Worm (Caenorhabditis elegans): ENCODE results near the gene C45B2.6.

The C45B2.6 gene

DNA sequence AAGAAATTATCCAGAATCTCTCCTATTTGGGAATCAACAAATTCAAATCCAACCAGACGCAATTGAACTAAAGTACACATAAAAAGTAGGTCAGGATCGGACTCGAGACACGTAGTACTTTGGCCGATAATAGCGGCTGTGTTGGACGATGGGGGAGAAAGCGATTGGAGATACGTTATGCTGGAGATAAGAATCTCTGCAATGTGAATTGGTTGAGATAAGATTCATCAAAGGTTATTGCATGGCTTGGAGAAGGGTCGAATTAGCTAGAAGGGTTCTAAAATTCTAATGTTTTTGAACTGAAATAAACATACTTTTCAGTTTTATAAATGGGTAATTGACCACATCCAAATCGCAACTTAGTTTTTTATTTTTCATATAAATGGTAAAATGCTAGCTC is 39.9 kb downstream of the C45B2.6 start:
- TF ChIP-seq cnd-1 (tag; optimal IDR thresholded peaks at IDR 0.05) (no peak), drap-1 (GFP tag; optimal IDR thresholded peaks at IDR 0.05) (no peak), unc-62 (GFP tag; optimal IDR thresholded peaks at IDR 0.05) (no peak), blmp-1 (tag; optimal IDR thresholded peaks at IDR 0.05) (no peak), lsy-2 (tag; optimal IDR thresholded peaks at IDR 0.05) (no peak), flh-1 (GFP tag; optimal IDR thresholded peaks at IDR 0.05) (no peak), nhr-237 (tag; optimal IDR thresholded peaks at IDR 0.05) (no peak), unc-39 (tag; optimal IDR thresholded peaks at IDR 0.05) (no peak), tbx-8 (GFP tag; optimal IDR thresholded peaks at IDR 0.05) (no peak), mep-1 (tag; optimal IDR thresholded peaks at IDR 0.05) (no peak), ham-2 (GFP tag; optimal IDR thresholded peaks at IDR 0.05) (peak; percentile 77), M03D4.4 (tag; optimal IDR thresholded peaks at IDR 0.05) (no peak), unc-120 (tag; optimal IDR thresholded peaks at IDR 0.05; ENCODE audit: poor library complexity, severe bottlenecking) (no peak), mls-2 (tag; optimal IDR thresholded peaks at IDR 0.05) (no peak), ceh-83 (GFP tag; optimal IDR thresholded peaks at IDR 0.05) (no peak), hlh-1 (tag; optimal IDR thresholded peaks at IDR 0.05) (no peak), elt-1 (tag; optimal IDR thresholded peaks at IDR 0.05; ENCODE audit: borderline replicate concordance, insufficient read depth) (peak; percentile 98), nhr-12 (tag; optimal IDR thresholded peaks at IDR 0.05) (no peak), nhr-76 (tag; optimal IDR thresholded peaks at IDR 0.05) (no peak), ces-1 (GFP tag; optimal IDR thresholded peaks at IDR 0.05) (no peak), nhr-2 (tag; optimal IDR thresholded peaks at IDR 0.05) (peak; percentile 31), zip-8 (tag; optimal IDR thresholded peaks at IDR 0.05) (no peak), ceh-39 (tag; optimal IDR thresholded peaks at IDR 0.05) (no peak), lin-32 (GFP tag; optimal IDR thresholded peaks at IDR 0.05) (no peak)

ce11 chrX:6093046-6093445 is 40.4 kb downstream of the C45B2.6 start, which contains the start of gene C15H9.5:
C15H9.5 (plus strand) TSS chrX:6093300.
- no peak for TF ChIP-seq ces-1 (GFP tag; optimal IDR thresholded peaks at IDR 0.05)
- TF ChIP-seq blmp-1 (tag; optimal IDR thresholded peaks at IDR 0.05) = no peak
- no peak for TF ChIP-seq ceh-43 (GFP tag; optimal IDR thresholded peaks at IDR 0.05)
- TF ChIP-seq nhr-2 (tag; optimal IDR thresholded peaks at IDR 0.05) = no peak
- no peak for TF ChIP-seq hlh-1 (tag; optimal IDR thresholded peaks at IDR 0.05)
- no peak for TF ChIP-seq elt-3 (tag; optimal IDR thresholded peaks at IDR 0.05)
- TF ChIP-seq M03D4.4 (tag; optimal IDR thresholded peaks at IDR 0.05) = no peak
- no peak for TF ChIP-seq pha-4 (tag; optimal IDR thresholded peaks at IDR 0.05)
- no peak for TF ChIP-seq mls-2 (tag; optimal IDR thresholded peaks at IDR 0.05)
- no peak for TF ChIP-seq mab-5 (tag; optimal IDR thresholded peaks at IDR 0.05)
- no peak for TF ChIP-seq cnd-1 (tag; optimal IDR thresholded peaks at IDR 0.05)
- no peak for TF ChIP-seq unc-62 (GFP tag; optimal IDR thresholded peaks at IDR 0.05)
- no peak for TF ChIP-seq nhr-76 (tag; optimal IDR thresholded peaks at IDR 0.05)
- TF ChIP-seq nhr-28 (tag; optimal IDR thresholded peaks at IDR 0.05) = no peak
- TF ChIP-seq lin-13 (tag; optimal IDR thresholded peaks at IDR 0.05) = no peak
- TF ChIP-seq drap-1 (GFP tag; optimal IDR thresholded peaks at IDR 0.05) = no peak
- no peak for TF ChIP-seq flh-1 (GFP tag; optimal IDR thresholded peaks at IDR 0.05)
- TF ChIP-seq sptf-1 (tag; optimal IDR thresholded peaks at IDR 0.05) = no peak

DNA sequence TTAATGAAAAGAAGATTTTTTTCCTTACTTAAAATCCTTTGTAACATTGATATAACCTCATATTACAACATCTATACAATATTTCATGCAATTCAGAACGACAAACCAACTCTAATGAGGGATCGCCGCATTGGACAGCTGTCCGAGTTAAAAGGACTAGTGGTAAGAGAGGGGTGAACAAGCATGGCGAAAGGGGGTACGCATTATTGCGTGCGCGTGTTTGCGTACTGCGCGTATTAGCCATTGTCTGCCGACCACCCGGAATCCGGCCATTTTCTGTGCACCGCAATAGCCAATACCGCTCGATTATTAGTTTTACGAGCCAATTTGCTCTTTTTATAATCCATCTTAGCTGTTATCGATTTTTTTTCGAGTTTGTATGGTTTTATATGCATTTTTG is 44.9 kb downstream of the C45B2.6 start, which contains the start of gene C15H9.4:
Gene C15H9.4, plus strand, starts transcription at position 93 of the 400 bp plus-strand sequence.
- peak; percentile 16 for TF ChIP-seq mep-1 (tag; optimal IDR thresholded peaks at IDR 0.05)
- TF ChIP-seq snpc-4 (tag; optimal IDR thresholded peaks at IDR 0.05) = no peak
- TF ChIP-seq drap-1 (GFP tag; optimal IDR thresholded peaks at IDR 0.05) = peak; percentile 45
- TF ChIP-seq elt-1 (tag; optimal IDR thresholded peaks at IDR 0.05; ENCODE audit: borderline replicate concordance, insufficient read depth) = peak; percentile 3
- peak; percentile 66 for TF ChIP-seq M03D4.4 (tag; optimal IDR thresholded peaks at IDR 0.05)
- peak; percentile 62 for TF ChIP-seq pha-4 (tag; optimal IDR thresholded peaks at IDR 0.05)
- peak; percentile 12 for TF ChIP-seq lsy-2 (tag; optimal IDR thresholded peaks at IDR 0.05)
- TF ChIP-seq ceh-39 (tag; optimal IDR thresholded peaks at IDR 0.05) = peak; percentile 2
- TF ChIP-seq ceh-43 (GFP tag; optimal IDR thresholded peaks at IDR 0.05) = peak; percentile 49
- no peak for TF ChIP-seq mab-5 (tag; optimal IDR thresholded peaks at IDR 0.05)
- no peak for TF ChIP-seq nhr-237 (tag; optimal IDR thresholded peaks at IDR 0.05)
- TF ChIP-seq blmp-1 (tag; optimal IDR thresholded peaks at IDR 0.05) = no peak
- TF ChIP-seq nhr-76 (tag; optimal IDR thresholded peaks at IDR 0.05) = no peak
- TF ChIP-seq cnd-1 (tag; optimal IDR thresholded peaks at IDR 0.05) = peak; percentile 84
- TF ChIP-seq lin-32 (GFP tag; optimal IDR thresholded peaks at IDR 0.05) = no peak
- peak; percentile 36 for TF ChIP-seq ceh-83 (GFP tag; optimal IDR thresholded peaks at IDR 0.05)
- TF ChIP-seq unc-39 (tag; optimal IDR thresholded peaks at IDR 0.05) = no peak
- no peak for TF ChIP-seq bed-3 (GFP tag; optimal IDR thresholded peaks at IDR 0.05)
- TF ChIP-seq sem-2 (GFP tag; optimal IDR thresholded peaks at IDR 0.05) = peak; percentile 26
- TF ChIP-seq nhr-2 (tag; optimal IDR thresholded peaks at IDR 0.05) = no peak
- TF ChIP-seq zip-8 (tag; optimal IDR thresholded peaks at IDR 0.05) = no peak
- TF ChIP-seq hlh-1 (tag; optimal IDR thresholded peaks at IDR 0.05) = peak; percentile 73
- peak; percentile 71 for TF ChIP-seq ces-1 (GFP tag; optimal IDR thresholded peaks at IDR 0.05)
- no peak for TF ChIP-seq tbx-8 (GFP tag; optimal IDR thresholded peaks at IDR 0.05)
- no peak for TF ChIP-seq unc-62 (GFP tag; optimal IDR thresholded peaks at IDR 0.05)
- peak; percentile 88 for TF ChIP-seq ham-2 (GFP tag; optimal IDR thresholded peaks at IDR 0.05)
- peak; percentile 57 for TF ChIP-seq lin-13 (tag; optimal IDR thresholded peaks at IDR 0.05)
- peak; percentile 59 for TF ChIP-seq unc-120 (tag; optimal IDR thresholded peaks at IDR 0.05; ENCODE audit: poor library complexity, severe bottlenecking)
- no peak for TF ChIP-seq nhr-12 (tag; optimal IDR thresholded peaks at IDR 0.05)
- no peak for TF ChIP-seq nhr-28 (tag; optimal IDR thresholded peaks at IDR 0.05)
- TF ChIP-seq ztf-11 (tag; optimal IDR thresholded peaks at IDR 0.05) = no peak
- peak; percentile 72 for TF ChIP-seq sptf-1 (tag; optimal IDR thresholded peaks at IDR 0.05)
- no peak for TF ChIP-seq elt-3 (tag; optimal IDR thresholded peaks at IDR 0.05)
- no peak for TF ChIP-seq flh-1 (GFP tag; optimal IDR thresholded peaks at IDR 0.05)
- peak; percentile 70 for TF ChIP-seq mls-2 (tag; optimal IDR thresholded peaks at IDR 0.05)

Data from whole organism, mixed stage, embryonic.